Worm (Caenorhabditis elegans) whole organism, mixed stage, embryonic: ENCODE data around the gene clc-20.

Source experiments
- elt-1 ChIP-seq: sonication (generic microtip); optimal IDR thresholded peaks from 2 replicates; lab custom pipeline; 2017; ENCODE audit warnings: missing genetic modification characterization, mild to moderate bottlenecking, missing compliant biosample characterization, antibody characterized with exemption, moderate library complexity, borderline replicate concordance; ENCODE audit not compliant: insufficient read depth
- elt-3 ChIP-seq: fragments of 150-350 bp; optimal IDR thresholded peaks from 2 replicates; lab custom pipeline; 2014; ENCODE audit warnings: missing biosample characterization, missing genetic modification characterization
- ham-2 ChIP-seq: fragments of 200-800 bp; sonication (Bioruptor generic); optimal IDR thresholded peaks from 2 replicates; lab custom pipeline; 2018; ENCODE audit warnings: mild to moderate bottlenecking, missing genetic modification characterization, missing compliant biosample characterization
- nhr-12 ChIP-seq: fragments of 150-350 bp; optimal IDR thresholded peaks from 2 replicates; lab custom pipeline; 2014; ENCODE audit warnings: missing biosample characterization, missing genetic modification characterization
- nhr-237 ChIP-seq: fragments of 150-350 bp; optimal IDR thresholded peaks from 2 replicates; lab custom pipeline; 2014; ENCODE audit warnings: missing biosample characterization, missing genetic modification characterization
- nhr-28 ChIP-seq: fragments of 150-350 bp; optimal IDR thresholded peaks from 2 replicates; lab custom pipeline; 2014; ENCODE audit warnings: missing biosample characterization, missing genetic modification characterization
- pha-4 ChIP-seq: fragments of 150-350 bp; optimal IDR thresholded peaks from 2 replicates; lab custom pipeline; 2018; ENCODE audit warnings: missing biosample characterization, missing genetic modification reagents, missing genetic modification characterization
- snpc-4 ChIP-seq: fragments of 150-350 bp; optimal IDR thresholded peaks from 2 replicates; lab custom pipeline; 2014; ENCODE audit warnings: missing biosample characterization, missing genetic modification characterization
- unc-39 ChIP-seq: fragments of 150-350 bp; optimal IDR thresholded peaks from 2 replicates; lab custom pipeline; 2014; ENCODE audit warnings: missing biosample characterization, missing genetic modification characterization
- unc-62 ChIP-seq: fragments of 150-350 bp; optimal IDR thresholded peaks from 2 replicates; lab custom pipeline; 2014; ENCODE audit warnings: missing biosample characterization, missing genetic modification reagents, missing genetic modification characterization
- ztf-11 ChIP-seq: fragments of 150-350 bp; optimal IDR thresholded peaks from 2 replicates; lab custom pipeline; 2014; ENCODE audit warnings: missing biosample characterization, missing genetic modification characterization

DNA sequence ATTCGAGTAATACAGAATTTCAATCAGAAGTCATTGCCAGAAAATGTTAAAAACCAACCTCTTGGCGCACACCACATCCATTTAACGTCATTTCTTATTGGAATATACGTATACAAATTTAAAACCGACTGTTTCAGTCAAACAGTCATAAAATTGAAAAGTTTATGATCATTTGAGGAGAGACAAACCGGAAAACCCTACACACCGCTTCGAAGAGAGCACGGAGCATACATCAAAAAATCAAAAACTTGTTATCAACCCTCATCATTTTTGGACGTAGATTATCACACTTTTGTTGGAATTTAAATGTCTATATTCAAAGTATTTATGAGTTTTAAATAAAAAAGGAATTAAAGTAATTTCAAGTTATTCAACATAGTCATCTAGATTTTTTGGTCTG lies 18.6 kb downstream of the clc-20 start, which contains the start of gene T24C4.10:
- TF ChIP-seq elt-3 (tag; lab: Kevin White, UChicago) (no peak), elt-1 (no peak), nhr-28 (tag; lab: Kevin White, UChicago) (no peak), ztf-11 (tag; lab: Kevin White, UChicago) (no peak), unc-39 (tag; lab: Kevin White, UChicago) (no peak), ham-2 (GFP tag; lab: Kevin White, UChicago) (no peak), unc-62 (GFP tag; lab: Kevin White, UChicago) (no peak), snpc-4 (no peak), nhr-237 (no peak), pha-4 (tag; lab: Kevin White, UChicago) (no peak), nhr-12 (no peak)
